Fruit fly (Drosophila melanogaster) whole organism, wandering third instar larva: ENCODE data around the gene st.

Experiments used
- Abd-B ChIP-seq: fragments of >200 bp; optimal IDR thresholded peaks from 2 replicates; lab custom pipeline; 2017; ENCODE audit warnings: missing biosample characterization, missing genetic modification characterization
- CG9705 ChIP-seq: fragments of 200-800 bp; sonication (Bioruptor generic); optimal IDR thresholded peaks from 2 replicates; lab custom pipeline; 2018; ENCODE audit warnings: missing biosample characterization, mild to moderate bottlenecking, missing genetic modification characterization
- CrebA ChIP-seq: fragments of 200-800 bp; sonication (Bioruptor generic); optimal IDR thresholded peaks from 2 replicates; lab custom pipeline; 2016; ENCODE audit warnings: missing biosample characterization, mild to moderate bottlenecking, missing genetic modification characterization, borderline replicate concordance
- Dfd ChIP-seq: fragments of >200 bp; optimal IDR thresholded peaks from 2 replicates; lab custom pipeline; 2017; ENCODE audit warnings: missing biosample characterization, missing genetic modification characterization
- Dif ChIP-seq: fragments of 200-275, 200-300 bp; sonication (Bioruptor generic); optimal IDR thresholded peaks from 2 replicates; lab custom pipeline; 2018; ENCODE audit warnings: missing biosample characterization, missing genetic modification characterization; ENCODE audit not compliant: partially characterized antibody
- GATAd ChIP-seq: sonication (Bioruptor generic); optimal IDR thresholded peaks from 2 replicates; lab custom pipeline; 2016; ENCODE audit warnings: missing biosample characterization, missing genetic modification characterization
- HLH106 ChIP-seq: fragments of 200-800 bp; optimal IDR thresholded peaks from 3 replicates; lab custom pipeline; 2019; ENCODE audit warnings: missing biosample characterization, mild to moderate bottlenecking, missing genetic modification characterization, moderate library complexity
- Hnf4 ChIP-seq: fragments of 200-800 bp; sonication (Bioruptor generic); optimal IDR thresholded peaks from 2 replicates; lab custom pipeline; 2016; ENCODE audit warnings: missing biosample characterization, mild to moderate bottlenecking, missing genetic modification characterization
- Hr78 ChIP-seq: fragments of >200 bp; optimal IDR thresholded peaks from 2 replicates; lab custom pipeline; 2017; ENCODE audit warnings: missing biosample characterization, missing genetic modification characterization
- Jra ChIP-seq: sonication (Bioruptor generic); optimal IDR thresholded peaks from 2 replicates; lab custom pipeline; 2016; ENCODE audit warnings: missing biosample characterization, missing genetic modification characterization
- Mio ChIP-seq: sonication (Bioruptor generic); optimal IDR thresholded peaks from 2 replicates; lab custom pipeline; 2016; ENCODE audit warnings: missing biosample characterization, missing genetic modification characterization
- Myc ChIP-seq: fragments of >200 bp; optimal IDR thresholded peaks from 2 replicates; lab custom pipeline; 2017
- N ChIP-seq: fragments of >200 bp; optimal IDR thresholded peaks from 2 replicates; lab custom pipeline; 2018; ENCODE audit warnings: missing biosample characterization, missing external identifiers, missing genetic modification characterization
- OdsH ChIP-seq: fragments of 200-800 bp; sonication (Bioruptor generic); optimal IDR thresholded peaks from 2 replicates; lab custom pipeline; 2016; ENCODE audit warnings: missing biosample characterization, mild to moderate bottlenecking, missing genetic modification characterization
- Sp1 ChIP-seq: fragments of 200-800 bp; sonication (Bioruptor generic); optimal IDR thresholded peaks from 3 replicates; lab custom pipeline; 2019; ENCODE audit warnings: missing biosample characterization, mild to moderate bottlenecking, missing genetic modification characterization, moderate library complexity
- Vsx2 ChIP-seq: fragments of 200-300, 225-300 bp; sonication (Bioruptor generic); optimal IDR thresholded peaks from 2 replicates; lab custom pipeline; 2018; ENCODE audit warnings: missing biosample characterization, missing genetic modification characterization; ENCODE audit not compliant: partially characterized antibody
- br ChIP-seq: fragments of 200-800 bp; sonication (Bioruptor generic); optimal IDR thresholded peaks from 2 replicates; lab custom pipeline; 2016; ENCODE audit warnings: missing biosample characterization, missing genetic modification characterization
- brk ChIP-seq: fragments of 200-800 bp; sonication (Bioruptor generic); optimal IDR thresholded peaks from 2 replicates; lab custom pipeline; 2016; ENCODE audit warnings: missing biosample characterization, mild to moderate bottlenecking, missing genetic modification characterization
- dmrt93B ChIP-seq: fragments of 200-800 bp; sonication (Bioruptor generic); optimal IDR thresholded peaks from 2 replicates; lab custom pipeline; 2018; ENCODE audit warnings: missing biosample characterization, mild to moderate bottlenecking, missing genetic modification characterization
- dsf ChIP-seq: sonication (Bioruptor generic); optimal IDR thresholded peaks from 2 replicates; lab custom pipeline; 2016; ENCODE audit warnings: missing biosample characterization, missing genetic modification characterization, borderline replicate concordance
- ey ChIP-seq: fragments of 200-800 bp; sonication (Bioruptor generic); optimal IDR thresholded peaks from 2 replicates; lab custom pipeline; 2016; ENCODE audit warnings: missing biosample characterization, missing genetic modification characterization
- foxo ChIP-seq, 2 experiments: fragments of 200-800 bp; sonication (Bioruptor generic); optimal IDR thresholded peaks; 2 replicates in 1 of 2; 3 replicates in 1 of 2; lab custom pipeline; 2016 to 2017; ENCODE audit warnings: missing biosample characterization in 2 of 2, missing genetic modification characterization in 2 of 2
- fru ChIP-seq: fragments of 200-800 bp; sonication (Bioruptor generic); optimal IDR thresholded peaks from 3 replicates; lab custom pipeline; 2016; ENCODE audit warnings: missing biosample characterization, mild to moderate bottlenecking, missing genetic modification characterization
- h ChIP-seq: fragments of 200-800 bp; sonication (Bioruptor generic); optimal IDR thresholded peaks from 3 replicates; lab custom pipeline; 2016; ENCODE audit warnings: missing biosample characterization, mild to moderate bottlenecking, missing genetic modification characterization
- jim ChIP-seq: fragments of 175-275, 200-325 bp; sonication (Bioruptor generic); optimal IDR thresholded peaks from 2 replicates; lab custom pipeline; 2016; ENCODE audit warnings: missing biosample characterization, mild to moderate bottlenecking, missing genetic modification characterization
- lola ChIP-seq: fragments of >200 bp; optimal IDR thresholded peaks from 2 replicates; lab custom pipeline; 2017; ENCODE audit warnings: missing biosample characterization, missing genetic modification characterization
- pan ChIP-seq: fragments of >200 bp; optimal IDR thresholded peaks from 2 replicates; lab custom pipeline; 2017
- psq ChIP-seq: fragments of 200-800 bp; sonication (Bioruptor generic); optimal IDR thresholded peaks from 3 replicates; lab custom pipeline; 2017; ENCODE audit warnings: missing biosample characterization, mild to moderate bottlenecking, missing genetic modification characterization, moderate library complexity
- rgr ChIP-seq: fragments of 200-800 bp; sonication (Bioruptor generic); optimal IDR thresholded peaks from 3 replicates; lab custom pipeline; 2016; ENCODE audit warnings: missing biosample characterization, mild to moderate bottlenecking, missing genetic modification characterization
- sage ChIP-seq: fragments of 200-800 bp; sonication (Bioruptor generic); optimal IDR thresholded peaks from 2 replicates; lab custom pipeline; 2016; ENCODE audit warnings: missing biosample characterization, mild to moderate bottlenecking, missing genetic modification characterization
- sv ChIP-seq: fragments of 200-800 bp; sonication (Bioruptor generic); optimal IDR thresholded peaks from 3 replicates; lab custom pipeline; 2016; ENCODE audit warnings: missing biosample characterization, missing genetic modification characterization
- tai ChIP-seq: sonication (Bioruptor generic); optimal IDR thresholded peaks from 2 replicates; lab custom pipeline; 2016; ENCODE audit warnings: missing biosample characterization, missing genetic modification characterization
- usp ChIP-seq: fragments of >200 bp; optimal IDR thresholded peaks from 2 replicates; lab custom pipeline; 2017; ENCODE audit warnings: missing biosample characterization, missing genetic modification characterization
- woc ChIP-seq: sonication (Bioruptor generic); optimal IDR thresholded peaks from 2 replicates; lab custom pipeline; 2016; ENCODE audit warnings: missing biosample characterization, mild to moderate bottlenecking, missing genetic modification characterization

The st gene

dm6 chr3L:16497198-16497701 lies at the start of gene st:
st (plus strand) TSS chr3L:16497651.
- no peak for TF ChIP-seq h (GFP tag; lab: Kevin White, UChicago)
- no peak for TF ChIP-seq N (GFP tag; lab: Kevin White, UChicago)
- TF ChIP-seq sv: no peak
- no peak for TF ChIP-seq HLH106 (tag; lab: Kevin White, UChicago)
- TF ChIP-seq Sp1 (GFP tag; lab: Kevin White, UChicago): no peak
- TF ChIP-seq sage (GFP tag; lab: Kevin White, UChicago): no peak
- TF ChIP-seq Jra (GFP tag; lab: Kevin White, UChicago): no peak
- TF ChIP-seq Mio (GFP tag; lab: Kevin White, UChicago): no peak
- TF ChIP-seq Abd-B (GFP tag; lab: Kevin White, UChicago): no peak
- no peak for TF ChIP-seq dsf
- no peak for TF ChIP-seq brk (GFP tag; lab: Kevin White, UChicago)
- TF ChIP-seq tai: no peak

- no peak for TF ChIP-seq Abd-B (GFP tag; lab: Kevin White, UChicago)
- no peak for TF ChIP-seq Sp1 (GFP tag; lab: Kevin White, UChicago)
- no peak for TF ChIP-seq Dfd
- no peak for TF ChIP-seq usp (GFP tag; lab: Kevin White, UChicago)
- no peak for TF ChIP-seq dmrt93B (GFP tag; lab: Kevin White, UChicago)
- peak; percentile 10 for TF ChIP-seq sv
- TF ChIP-seq N (GFP tag; lab: Kevin White, UChicago): no peak
- TF ChIP-seq HLH106 (tag; lab: Kevin White, UChicago): no peak
- TF ChIP-seq Dif: peak; percentile 4
- no peak for TF ChIP-seq foxo (GFP tag; optimal IDR thresholded peaks at IDR 0.05; lab: Kevin White, UChicago)
- TF ChIP-seq Myc (lab: Kevin White, UChicago): no peak
Measured at dm6 chr3L:16451887-16452751, 45.3 kb upstream of the st start, which contains the start of gene dsx-c73A. dsx-c73A (minus strand) TSS chr3L:16451958.

- no peak for TF ChIP-seq pan
- TF ChIP-seq Hnf4 (GFP tag; lab: Kevin White, UChicago): no peak
- TF ChIP-seq br (GFP tag; lab: Kevin White, UChicago): no peak
- TF ChIP-seq Myc (lab: Kevin White, UChicago): no peak
- no peak for TF ChIP-seq Sp1 (GFP tag; lab: Kevin White, UChicago)
- no peak for TF ChIP-seq rgr
- no peak for TF ChIP-seq sage (GFP tag; lab: Kevin White, UChicago)
- TF ChIP-seq woc (GFP tag; lab: Kevin White, UChicago): no peak
- no peak for TF ChIP-seq usp (GFP tag; lab: Kevin White, UChicago)
- TF ChIP-seq fru (GFP tag; lab: Kevin White, UChicago): no peak
- no peak for TF ChIP-seq CrebA (GFP tag; lab: Kevin White, UChicago)
- TF ChIP-seq jim (GFP tag; lab: Kevin White, UChicago): no peak
- TF ChIP-seq Abd-B (GFP tag; lab: Kevin White, UChicago): no peak
- no peak for TF ChIP-seq psq (GFP tag; lab: Kevin White, UChicago)
Measured at dm6 chr3L:16463846-16464245, 33.6 kb upstream of the st start.

dm6 chr3L:16470071-16470470 lies 27.4 kb upstream of the st start:
- TF ChIP-seq Hr78 (GFP tag; lab: Kevin White, UChicago): no peak
- TF ChIP-seq dmrt93B (GFP tag; lab: Kevin White, UChicago): no peak
- TF ChIP-seq br (GFP tag; lab: Kevin White, UChicago): no peak
- no peak for TF ChIP-seq pan
- peak; percentile 91 for TF ChIP-seq N (GFP tag; lab: Kevin White, UChicago)
- no peak for TF ChIP-seq Mio (GFP tag; lab: Kevin White, UChicago)
- TF ChIP-seq HLH106 (tag; lab: Kevin White, UChicago): no peak
- TF ChIP-seq Vsx2 (GFP tag; lab: Kevin White, UChicago): peak; percentile 71
- no peak for TF ChIP-seq foxo (GFP tag; optimal IDR thresholded peaks at IDR 0.05; lab: Kevin White, UChicago)
- no peak for TF ChIP-seq lola
- TF ChIP-seq Myc (lab: Kevin White, UChicago): peak; percentile 84

dm6 chr3L:16474130-16474529 lies 23.3 kb upstream of the st start:
- peak; percentile 17 for TF ChIP-seq OdsH (GFP tag; lab: Kevin White, UChicago)
- TF ChIP-seq jim (GFP tag; lab: Kevin White, UChicago): no peak
- no peak for TF ChIP-seq ey
- TF ChIP-seq dmrt93B (GFP tag; lab: Kevin White, UChicago): no peak
- no peak for TF ChIP-seq sage (GFP tag; lab: Kevin White, UChicago)
- TF ChIP-seq tai: no peak
- no peak for TF ChIP-seq Hnf4 (GFP tag; lab: Kevin White, UChicago)
- TF ChIP-seq br (GFP tag; lab: Kevin White, UChicago): no peak
- TF ChIP-seq GATAd (GFP tag; lab: Kevin White, UChicago): no peak
- TF ChIP-seq fru (GFP tag; lab: Kevin White, UChicago): no peak
- no peak for TF ChIP-seq N (GFP tag; lab: Kevin White, UChicago)
- no peak for TF ChIP-seq CG9705 (GFP tag; lab: Kevin White, UChicago)
- TF ChIP-seq HLH106 (tag; lab: Kevin White, UChicago): no peak
- peak in 1 of 2 experiments; percentile 13 for TF ChIP-seq foxo (GFP tag; optimal IDR thresholded peaks at IDR 0.05; lab: Kevin White, UChicago)
